Worm (Caenorhabditis elegans): ENCODE measurements around the gene fbxb-87.

DNA sequence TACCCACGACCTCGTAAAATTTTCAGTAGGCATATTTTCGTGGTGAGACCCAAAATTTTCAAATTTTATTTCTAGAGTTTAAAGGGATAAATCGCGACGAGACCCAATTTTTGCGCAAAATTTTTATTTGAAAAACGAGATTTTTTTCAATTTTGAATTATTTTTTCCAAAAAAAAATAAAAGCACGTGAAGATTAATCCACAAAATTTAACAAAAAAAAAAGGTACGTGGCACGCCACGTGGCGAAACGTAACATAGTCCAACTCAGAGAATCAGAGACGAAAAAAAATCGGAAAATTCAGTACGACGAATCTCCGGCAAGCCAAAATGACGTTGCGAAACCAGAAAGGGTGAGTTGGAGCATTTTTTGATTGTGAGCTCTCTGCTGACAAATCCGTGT, 19.2 kb upstream of the fbxb-87 start, which contains the start of gene C44B9.2:
- TF ChIP-seq madf-2 (tag; optimal IDR thresholded peaks at IDR 0.05) (no peak), sdc-2 (tag; optimal IDR thresholded peaks at IDR 0.05) (no peak), pha-2 (tag; optimal IDR thresholded peaks at IDR 0.05) (no peak), tbx-7 (tag; optimal IDR thresholded peaks at IDR 0.05) (no peak), pha-4 (tag; optimal IDR thresholded peaks at IDR 0.05) (no peak), F13H6.1 (tag; optimal IDR thresholded peaks at IDR 0.05) (no peak), ama-1 (optimal IDR thresholded peaks at IDR 0.05) (no peak), sox-4 (tag; optimal IDR thresholded peaks at IDR 0.05) (no peak), syd-9 (tag; optimal IDR thresholded peaks at IDR 0.05) (no peak), nfya-1 (tag; optimal IDR thresholded peaks at IDR 0.05) (no peak), lin-11 (tag; optimal IDR thresholded peaks at IDR 0.05) (no peak), nhr-11 (tag; optimal IDR thresholded peaks at IDR 0.05) (no peak), ets-4 (tag; optimal IDR thresholded peaks at IDR 0.05) (no peak)
